Fruit fly (Drosophila melanogaster) whole organism, prepupa: ENCODE measurements around the gene TyrR.

Experiments
- CG1621 ChIP-seq: fragments of 200-800 bp; sonication (Bioruptor generic); optimal IDR thresholded peaks from 3 replicates; lab custom pipeline; 2018; ENCODE audit warnings: missing biosample characterization, mild to moderate bottlenecking, missing genetic modification characterization
- CG16779 ChIP-seq: fragments of 200-800 bp; sonication (Bioruptor generic); optimal IDR thresholded peaks from 3 replicates; lab custom pipeline; 2017; ENCODE audit warnings: missing biosample characterization, mild to moderate bottlenecking, missing genetic modification characterization
- CG7368 ChIP-seq: fragments of 200-800 bp; sonication (Bioruptor generic); optimal IDR thresholded peaks from 3 replicates; lab custom pipeline; 2016; ENCODE audit warnings: missing biosample characterization, missing genetic modification characterization
- CG9139 ChIP-seq: fragments of 200-800 bp; sonication (Bioruptor generic); optimal IDR thresholded peaks from 3 replicates; lab custom pipeline; 2017; ENCODE audit warnings: missing biosample characterization, mild to moderate bottlenecking, missing genetic modification characterization
- Eip75B ChIP-seq: fragments of 200-800 bp; sonication (Bioruptor generic); optimal IDR thresholded peaks from 3 replicates; lab custom pipeline; 2016; ENCODE audit warnings: missing biosample characterization, missing genetic modification characterization
- Gug ChIP-seq: fragments of 200-800 bp; sonication (Bioruptor generic); IDR thresholded peaks from 2 replicates; pipeline ENCODE4 v1.3.6; 2022; ENCODE audit warnings: missing biosample characterization, missing genetic modification characterization
- Hr39 ChIP-seq: fragments of 200-800 bp; sonication (Bioruptor generic); optimal IDR thresholded peaks from 2 replicates; lab custom pipeline; 2016; ENCODE audit warnings: missing biosample characterization, missing genetic modification characterization
- OdsH ChIP-seq: fragments of 200-800 bp; sonication (Bioruptor generic); optimal IDR thresholded peaks from 3 replicates; lab custom pipeline; 2016; ENCODE audit warnings: missing biosample characterization, missing genetic modification characterization
- Sox102F ChIP-seq: fragments of 200-800 bp; sonication (Bioruptor generic); optimal IDR thresholded peaks from 2 replicates; lab custom pipeline; 2016; ENCODE audit warnings: missing biosample characterization, mild to moderate bottlenecking, missing genetic modification characterization
- dsx ChIP-seq: fragments of 200-800 bp; optimal IDR thresholded peaks from 3 replicates; lab custom pipeline; 2019; ENCODE audit warnings: missing biosample characterization, mild to moderate bottlenecking, missing genetic modification characterization, moderate library complexity; ENCODE audit not compliant: poor library complexity, severe bottlenecking

DNA sequence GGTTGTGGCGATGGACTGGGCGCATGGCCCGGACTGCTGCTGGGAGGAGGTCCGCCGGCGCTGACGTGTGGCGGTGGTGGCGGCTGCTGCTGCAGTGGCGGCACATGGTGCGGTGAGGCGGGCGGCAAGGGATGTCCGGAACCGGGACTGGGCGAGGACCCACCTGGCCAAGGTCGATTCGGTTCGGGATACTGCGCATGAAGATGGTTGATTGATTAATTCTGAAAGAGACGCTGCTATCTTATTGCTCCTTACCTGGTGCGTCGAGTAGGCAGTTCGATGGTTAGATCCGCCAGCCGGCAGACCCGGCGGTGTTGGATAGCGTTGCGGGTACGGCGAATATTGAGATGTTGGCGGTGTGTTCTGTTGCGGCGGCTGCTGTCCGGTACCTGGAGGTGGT, 55.2 kb downstream of the TyrR start:
- TF ChIP-seq Gug (GFP tag; lab: Robert Waterston, UW) = no peak
- TF ChIP-seq Hr39 (GFP tag; lab: Kevin White, UChicago) = no peak
- no peak for TF ChIP-seq dsx (GFP tag; lab: Kevin White, UChicago)
- TF ChIP-seq CG7368 (GFP tag; lab: Kevin White, UChicago) = no peak
- TF ChIP-seq CG9139 = no peak
- TF ChIP-seq CG1621 = no peak
- TF ChIP-seq OdsH (GFP tag; lab: Kevin White, UChicago) = no peak
- no peak for TF ChIP-seq Sox102F (GFP tag; lab: Kevin White, UChicago)
- no peak for TF ChIP-seq Eip75B
- TF ChIP-seq CG16779 (tag; lab: Kevin White, UChicago) = no peak
